Worm (Caenorhabditis elegans) whole organism, dauer: ENCODE data around the gene wapl-1.

Source experiments
- unc-62 ChIP-seq: sonication (generic microtip); optimal IDR thresholded peaks from 2 replicates; lab custom pipeline; 2017; ENCODE audit warnings: missing biosample characterization, missing genetic modification reagents, missing genetic modification characterization

The wapl-1 gene

ce11 chrIV:4445711-4446290, at the start of gene wapl-1, which contains the start of gene htz-1:
TSS of gene wapl-1 (minus strand) at chrIV:4445740.
TSS of gene htz-1 (plus strand) at chrIV:4446216.
- TF ChIP-seq unc-62 (GFP tag; lab: Kevin White, UChicago), result no peak

ce11 chrIV:4490148-4490652, 44.7 kb upstream of the wapl-1 start, which contains the start of gene ZK180.7:
TSS of gene ZK180.7 (plus strand) at chrIV:4490542.
- no peak for TF ChIP-seq unc-62 (GFP tag; lab: Kevin White, UChicago)

- TF ChIP-seq unc-62 (GFP tag; lab: Kevin White, UChicago), result no peak
Observed at ce11 chrIV:4486738-4487137, 41.2 kb upstream of the wapl-1 start, which contains the start of gene trx-3. TSS of gene trx-3 (plus strand) at chrIV:4487028.

- no peak for TF ChIP-seq unc-62 (GFP tag; lab: Kevin White, UChicago)
Observed at ce11 chrIV:4484555-4484954, 39.0 kb upstream of the wapl-1 start.

DNA sequence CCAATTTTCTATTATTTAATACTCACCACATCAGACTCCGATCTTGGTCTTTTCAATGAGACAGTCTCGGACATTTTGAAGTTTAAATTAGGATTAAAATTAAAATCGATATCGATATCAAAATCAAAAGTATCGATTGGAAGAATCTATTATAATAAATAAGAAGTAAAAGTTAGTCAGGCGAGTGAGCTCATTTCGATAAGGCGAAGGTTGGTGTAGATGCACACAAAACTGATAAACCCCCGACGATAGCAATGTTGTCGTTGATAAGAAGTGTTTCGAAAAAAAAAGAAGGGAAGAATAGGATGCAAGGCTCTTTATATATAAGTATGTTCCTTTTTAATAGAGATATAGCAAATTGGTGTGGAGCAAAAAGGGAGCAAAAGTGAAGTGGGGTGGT, 37.0 kb upstream of the wapl-1 start, which contains the start of gene M01H9.4:
M01H9.4 (minus strand) TSS at position 379 of the 400 bp plus-strand sequence.
- TF ChIP-seq unc-62 (GFP tag; lab: Kevin White, UChicago), result no peak

DNA sequence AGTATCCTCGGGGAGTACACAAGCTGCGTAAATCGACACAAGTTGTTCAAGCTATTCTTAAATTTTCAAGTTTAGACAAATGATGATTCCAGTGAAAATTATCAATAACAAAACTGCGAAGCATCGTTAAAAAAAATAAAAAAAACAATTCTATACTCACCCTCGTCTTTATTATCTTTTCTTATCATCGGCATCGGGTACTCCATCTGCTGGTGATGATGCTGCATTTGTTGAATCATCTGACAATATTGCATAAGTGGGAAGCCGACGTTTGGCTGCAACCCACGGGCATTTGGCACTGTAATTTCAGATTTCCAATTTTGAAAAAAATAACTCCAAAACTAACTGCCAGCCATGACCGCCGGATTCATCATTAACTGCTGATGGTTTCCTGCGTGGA, 35.8 kb upstream of the wapl-1 start:
- no peak for TF ChIP-seq unc-62 (GFP tag; lab: Kevin White, UChicago)

DNA sequence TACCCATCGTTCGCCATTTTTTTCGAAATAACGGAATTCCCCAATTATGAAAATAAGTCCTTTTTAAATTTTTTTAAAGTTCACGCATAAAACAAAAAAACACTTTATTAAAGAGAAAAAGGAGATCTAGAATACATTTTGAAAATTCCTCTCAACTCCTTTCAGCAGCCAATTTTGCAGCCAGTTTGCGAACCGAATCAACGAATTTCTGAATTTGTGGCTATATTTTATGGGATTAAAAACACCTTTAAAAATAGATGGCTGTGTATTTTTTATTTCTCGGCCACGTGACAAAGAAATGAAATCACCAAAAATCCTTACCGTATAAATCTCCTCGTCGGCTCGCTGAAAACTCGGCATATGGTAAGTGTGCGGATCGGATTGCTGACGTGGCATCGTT, 34.5 kb upstream of the wapl-1 start, which contains the start of gene M01H9.10:
M01H9.10 (minus strand) TSS at position 101 of the 400 bp plus-strand sequence.
- TF ChIP-seq unc-62 (GFP tag; lab: Kevin White, UChicago), result no peak

ce11 chrIV:4478612-4479011, 33.1 kb upstream of the wapl-1 start:
- no peak for TF ChIP-seq unc-62 (GFP tag; lab: Kevin White, UChicago)

DNA sequence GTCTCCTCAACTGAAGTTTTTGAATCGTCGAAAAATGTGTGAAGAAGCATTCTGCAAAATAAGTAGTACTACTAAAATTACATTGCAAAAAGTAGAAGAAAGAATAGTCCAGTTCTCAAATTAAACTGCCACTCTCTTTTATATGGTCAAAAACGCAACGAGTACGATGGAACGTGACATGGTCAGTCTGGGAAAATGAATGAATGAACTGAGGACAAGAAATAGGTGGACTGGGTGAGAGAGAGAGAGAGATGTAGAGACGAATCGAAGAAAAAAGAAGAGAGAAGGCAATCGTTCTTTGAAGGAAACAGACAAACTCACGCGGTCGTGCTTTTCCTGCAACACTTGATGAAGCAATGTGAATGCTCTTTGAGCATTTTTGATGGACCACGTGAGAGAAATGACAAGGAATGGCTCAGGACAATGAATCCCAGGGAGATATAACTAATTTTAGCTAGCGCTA, 31.5 kb upstream of the wapl-1 start, which contains the start of gene M01H9.3:
M01H9.3 (minus strand) TSS at position 51 of the 463 bp plus-strand sequence.
- no peak for TF ChIP-seq unc-62 (GFP tag; lab: Kevin White, UChicago)

ce11 chrIV:4475362-4476086, 30.0 kb upstream of the wapl-1 start:
- TF ChIP-seq unc-62 (GFP tag; lab: Kevin White, UChicago), result no peak

DNA sequence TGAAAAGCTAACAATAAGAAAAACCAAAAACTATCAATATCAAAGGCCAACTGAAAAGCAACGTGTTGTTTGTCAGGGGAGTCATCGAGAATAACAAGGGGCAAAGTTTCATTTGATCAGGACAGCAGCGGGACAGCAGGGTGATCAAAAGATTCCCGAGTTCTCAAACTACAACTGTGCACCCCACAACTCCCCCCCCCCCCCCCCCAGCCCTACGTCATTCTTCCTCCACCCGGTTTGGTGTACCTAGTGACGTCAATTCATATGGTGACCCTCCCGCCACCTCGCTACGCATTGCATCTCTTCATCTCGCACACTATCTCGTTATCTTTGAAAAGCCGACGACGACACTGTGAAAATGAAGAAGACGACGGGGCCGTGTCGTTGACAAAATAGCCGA, 28.2 kb upstream of the wapl-1 start:
- TF ChIP-seq unc-62 (GFP tag; lab: Kevin White, UChicago), result no peak

- TF ChIP-seq unc-62 (GFP tag; lab: Kevin White, UChicago), result no peak
Observed at ce11 chrIV:4472418-4473173, 27.1 kb upstream of the wapl-1 start.

DNA sequence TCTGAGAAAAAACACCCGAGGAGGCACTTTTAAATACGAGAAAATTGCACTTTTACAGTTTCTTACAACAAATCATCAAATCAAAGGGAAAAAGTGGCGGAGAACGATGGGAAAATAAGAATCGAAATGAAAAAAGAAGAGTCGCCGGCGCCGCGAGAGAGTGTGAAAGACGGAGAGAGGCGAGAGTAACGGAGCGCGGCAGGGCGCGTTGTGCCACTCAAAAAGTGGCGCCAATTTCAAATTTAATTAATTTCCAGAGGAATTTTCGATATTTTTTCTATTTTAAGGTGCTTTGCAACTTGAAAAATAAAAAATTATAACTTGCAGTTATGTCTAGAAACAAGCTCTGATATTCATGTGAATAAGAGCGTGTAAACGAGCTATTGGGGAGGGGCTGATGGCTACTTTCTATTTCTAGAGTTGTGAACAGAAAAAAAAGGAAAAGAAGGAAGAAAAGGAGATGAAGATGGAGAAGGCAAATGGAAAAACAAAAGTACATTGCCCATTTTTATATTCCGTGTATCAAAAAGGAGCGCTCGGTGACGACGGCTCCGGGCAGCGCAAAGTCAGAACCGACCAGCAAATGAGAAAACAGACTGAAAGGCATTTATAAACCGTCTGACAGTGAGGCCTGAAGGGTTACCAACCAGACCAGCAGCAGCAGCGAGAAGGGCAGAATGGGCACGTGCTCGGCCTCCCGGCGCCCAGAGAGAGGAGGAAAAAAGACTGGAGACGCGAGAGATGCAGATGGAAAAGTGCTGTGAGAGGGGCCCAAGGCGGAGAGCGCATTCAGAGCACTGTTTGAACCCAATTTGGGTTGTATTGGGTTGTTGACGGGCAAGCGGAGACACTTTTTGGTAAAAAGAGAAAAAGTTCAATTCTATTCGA, 25.6 kb upstream of the wapl-1 start:
- TF ChIP-seq unc-62 (GFP tag; lab: Kevin White, UChicago), result no peak
